Fruit fly (Drosophila melanogaster): Measurements from ENCODE around the gene tnc.

tnc gene

dm6 chr3R:25070871-25071270 lies 86.7 kb downstream of the tnc start, which contains the start of gene CG11836 (continued):
- TF ChIP-seq CG8388 (GFP tag; optimal IDR thresholded peaks at IDR 0.05): no peak
- no peak for TF ChIP-seq caup (GFP tag; optimal IDR thresholded peaks at IDR 0.05; ENCODE audit: severe bottlenecking)
- TF ChIP-seq gt (GFP tag; IDR thresholded peaks at IDR 0.05): no peak
- TF ChIP-seq row (GFP tag; IDR thresholded peaks at IDR 0.05): 0 out of 3 replicates have a peak, but pooled peaks have one; percentile 29
- TF ChIP-seq ato (GFP tag; IDR thresholded peaks at IDR 0.05; ENCODE audit: partially characterized antibody): no peak
- TF ChIP-seq CG16815 (GFP tag; optimal IDR thresholded peaks at IDR 0.05): no peak
- TF ChIP-seq Hmr (GFP tag; optimal IDR thresholded peaks at IDR 0.05): no peak
- TF ChIP-seq CG18619 (GFP tag; optimal IDR thresholded peaks at IDR 0.05): no peak
- no peak for TF ChIP-seq cad (GFP tag; optimal IDR thresholded peaks at IDR 0.05)
- peak in 1 of 2 experiments; percentile 74 for TF ChIP-seq crp (GFP tag; optimal IDR thresholded peaks at IDR 0.05)
- TF ChIP-seq E2f1 (GFP tag; IDR thresholded peaks at IDR 0.05): no peak
- no peak for TF ChIP-seq tin (GFP tag; optimal IDR thresholded peaks at IDR 0.05)
- no peak for TF ChIP-seq vnd (GFP tag; IDR thresholded peaks at IDR 0.05; ENCODE audit: partially characterized antibody)
- peak; percentile 59 for TF ChIP-seq gfzf (GFP tag; optimal IDR thresholded peaks at IDR 0.05)
